Worm (Caenorhabditis elegans): Measurements from ENCODE around the gene C54D10.5.

ce11 chrV:12415656-12416055, 13.5 kb upstream of the C54D10.5 start, which contains the start of gene cdr-2:
- TF ChIP-seq jun-1 (tag; optimal IDR thresholded peaks at IDR 0.05) (no peak), nhr-77 (tag; optimal IDR thresholded peaks at IDR 0.05) (no peak), fkh-8 (tag; optimal IDR thresholded peaks at IDR 0.05) (no peak)

All from whole organism, L1 larva.